Worm (Caenorhabditis elegans): ENCODE results near the gene C03A3.9.

ce11 chrX:11252429-11252828 lies 14.4 kb upstream of the C03A3.9 start:
- TF ChIP-seq skn-1 (tag; optimal IDR thresholded peaks at IDR 0.05) = no peak
- TF ChIP-seq lin-39 (tag; optimal IDR thresholded peaks at IDR 0.05) = no peak
- peak; percentile 47 for TF ChIP-seq nhr-129 (tag; optimal IDR thresholded peaks at IDR 0.05)
- no peak for TF ChIP-seq ama-1 (optimal IDR thresholded peaks at IDR 0.05)
- TF ChIP-seq nhr-11 (tag; optimal IDR thresholded peaks at IDR 0.05) = no peak
- TF ChIP-seq elt-1 (tag; optimal IDR thresholded peaks at IDR 0.05) = no peak
- TF ChIP-seq lsy-2 (tag; optimal IDR thresholded peaks at IDR 0.05) = peak; percentile 0 to 37
- peak; percentile 45 for TF ChIP-seq lin-13 (GFP tag; optimal IDR thresholded peaks at IDR 0.05)
- no peak for TF ChIP-seq nhr-25 (tag; optimal IDR thresholded peaks at IDR 0.05)
- no peak for TF ChIP-seq nhr-237 (tag; optimal IDR thresholded peaks at IDR 0.05)
- peak; percentile 56 for TF ChIP-seq sma-9 (GFP tag; optimal IDR thresholded peaks at IDR 0.05)
- no peak for TF ChIP-seq sma-9 (tag; optimal IDR thresholded peaks at IDR 0.05)
- no peak for TF ChIP-seq mbf-1 (tag; optimal IDR thresholded peaks at IDR 0.05)

Data from whole organism, L2 larva.